Worm (Caenorhabditis elegans) whole organism, late embryonic: ENCODE measurements around the gene sqt-3.

Experiments
- C08G9.2 ChIP-seq: sonication (generic microtip); optimal IDR thresholded peaks from 2 replicates; lab custom pipeline; 2016; ENCODE audit warnings: mild to moderate bottlenecking, missing genetic modification characterization, moderate library complexity, missing compliant biosample characterization
- C38D4.7 ChIP-seq: fragments of 200-800 bp; sonication (Bioruptor generic); optimal IDR thresholded peaks from 2 replicates; lab custom pipeline; 2018; ENCODE audit warnings: mild to moderate bottlenecking, missing genetic modification characterization, moderate library complexity, missing compliant biosample characterization
- F13H6.1 ChIP-seq: sonication (generic microtip); optimal IDR thresholded peaks from 2 replicates; lab custom pipeline; 2016; ENCODE audit warnings: missing genetic modification characterization, missing compliant biosample characterization
- K02D7.2 ChIP-seq: sonication (generic microtip); optimal IDR thresholded peaks from 2 replicates; lab custom pipeline; 2017; ENCODE audit warnings: mild to moderate bottlenecking, missing genetic modification characterization, missing compliant biosample characterization
- K09A11.1 ChIP-seq: sonication (generic microtip); optimal IDR thresholded peaks from 2 replicates; lab custom pipeline; 2017; ENCODE audit warnings: antibody characterized with exemption, mild to moderate bottlenecking, missing genetic modification characterization, missing compliant biosample characterization; ENCODE audit not compliant: insufficient read depth
- T23F11.4 ChIP-seq: fragments of 200-800 bp; sonication (Bioruptor generic); optimal IDR thresholded peaks from 2 replicates; lab custom pipeline; 2018; ENCODE audit warnings: mild to moderate bottlenecking, missing genetic modification characterization, missing compliant biosample characterization
- Y22D7AL.16 ChIP-seq: sonication (generic microtip); optimal IDR thresholded peaks from 2 replicates; lab custom pipeline; 2016; ENCODE audit warnings: missing genetic modification characterization, missing compliant biosample characterization
- ceh-19 ChIP-seq: fragments of 200-800 bp; sonication (Bioruptor generic); optimal IDR thresholded peaks from 2 replicates; lab custom pipeline; 2018; ENCODE audit warnings: mild to moderate bottlenecking, missing genetic modification characterization, missing compliant biosample characterization
- ceh-22 ChIP-seq: sonication (generic microtip); optimal IDR thresholded peaks from 2 replicates; lab custom pipeline; 2017; ENCODE audit warnings: missing biosample characterization, missing genetic modification characterization
- ceh-24 ChIP-seq: sonication (generic microtip); optimal IDR thresholded peaks from 2 replicates; lab custom pipeline; 2016; ENCODE audit warnings: mild to moderate bottlenecking, missing genetic modification characterization, missing compliant biosample characterization
- ceh-31 ChIP-seq: sonication (generic microtip); optimal IDR thresholded peaks from 2 replicates; lab custom pipeline; 2016; ENCODE audit warnings: missing genetic modification characterization, missing compliant biosample characterization
- ceh-34 ChIP-seq: sonication (generic microtip); optimal IDR thresholded peaks from 2 replicates; lab custom pipeline; 2016; ENCODE audit warnings: mild to moderate bottlenecking, missing genetic modification characterization, missing compliant biosample characterization
- ceh-48 ChIP-seq: sonication (generic microtip); optimal IDR thresholded peaks from 2 replicates; lab custom pipeline; 2016; ENCODE audit warnings: missing genetic modification characterization, inconsistent platforms, missing compliant biosample characterization
- ceh-6 ChIP-seq: fragments of 200-800 bp; sonication (Bioruptor generic); optimal IDR thresholded peaks from 2 replicates; lab custom pipeline; 2018; ENCODE audit warnings: mild to moderate bottlenecking, missing genetic modification characterization, missing compliant biosample characterization
- ceh-9 ChIP-seq: sonication (generic microtip); optimal IDR thresholded peaks from 2 replicates; lab custom pipeline; 2016; ENCODE audit warnings: mild to moderate bottlenecking, missing genetic modification characterization, inconsistent platforms, missing compliant biosample characterization
- dmd-4 ChIP-seq: sonication (generic microtip); optimal IDR thresholded peaks from 2 replicates; lab custom pipeline; 2016; ENCODE audit warnings: borderline replicate concordance, missing genetic modification characterization, missing compliant biosample characterization
- dve-1 ChIP-seq: sonication (generic microtip); optimal IDR thresholded peaks from 2 replicates; lab custom pipeline; 2017; ENCODE audit warnings: antibody characterized with exemption, mild to moderate bottlenecking, missing genetic modification characterization, missing compliant biosample characterization
- elt-2 ChIP-seq: sonication (generic microtip); optimal IDR thresholded peaks from 2 replicates; lab custom pipeline; 2016; ENCODE audit warnings: missing genetic modification reagents, missing genetic modification characterization, missing compliant biosample characterization
- ets-4 ChIP-seq: sonication (generic microtip); optimal IDR thresholded peaks from 2 replicates; lab custom pipeline; 2016; ENCODE audit warnings: missing genetic modification characterization, missing compliant biosample characterization
- eyg-1 ChIP-seq: sonication (generic microtip); optimal IDR thresholded peaks from 2 replicates; lab custom pipeline; 2016; ENCODE audit warnings: missing genotype, missing genetic modification characterization, missing compliant biosample characterization
- fax-1 ChIP-seq: sonication (generic microtip); optimal IDR thresholded peaks from 2 replicates; lab custom pipeline; 2016; ENCODE audit warnings: missing genotype, missing genetic modification characterization, missing compliant biosample characterization
- fkh-10 ChIP-seq: fragments of 150-350 bp; optimal IDR thresholded peaks from 2 replicates; lab custom pipeline; 2014; ENCODE audit warnings: missing biosample characterization, missing genetic modification reagents, missing genetic modification characterization
- fkh-6 ChIP-seq: sonication (generic microtip); optimal IDR thresholded peaks from 2 replicates; lab custom pipeline; 2016; ENCODE audit warnings: missing genetic modification characterization, missing compliant biosample characterization
- gmeb-2 ChIP-seq: sonication (generic microtip); optimal IDR thresholded peaks from 2 replicates; lab custom pipeline; 2016; ENCODE audit warnings: missing genetic modification characterization, inconsistent platforms, missing compliant biosample characterization
- hlh-13 ChIP-seq: fragments of 200-800 bp; sonication (Bioruptor generic); optimal IDR thresholded peaks from 2 replicates; lab custom pipeline; 2018; ENCODE audit warnings: mild to moderate bottlenecking, missing genetic modification characterization, missing compliant biosample characterization
- hlh-30 ChIP-seq: sonication (generic microtip); optimal IDR thresholded peaks from 2 replicates; lab custom pipeline; 2017; ENCODE audit warnings: antibody characterized with exemption, missing genetic modification characterization, missing compliant biosample characterization; ENCODE audit not compliant: insufficient read depth
- hlh-6 ChIP-seq: sonication (generic microtip); optimal IDR thresholded peaks from 2 replicates; lab custom pipeline; 2016; ENCODE audit warnings: missing genotype, missing genetic modification characterization, missing compliant biosample characterization
- lim-6 ChIP-seq: sonication (generic microtip); optimal IDR thresholded peaks from 2 replicates; lab custom pipeline; 2016; ENCODE audit warnings: missing genetic modification characterization, missing compliant biosample characterization
- lin-11 ChIP-seq: fragments of 200-800 bp; sonication (Bioruptor generic); optimal IDR thresholded peaks from 2 replicates; lab custom pipeline; 2018; ENCODE audit warnings: mild to moderate bottlenecking, missing genetic modification characterization, missing compliant biosample characterization
- madf-2 ChIP-seq: sonication (generic microtip); optimal IDR thresholded peaks from 2 replicates; lab custom pipeline; 2017; ENCODE audit warnings: missing genetic modification characterization, missing compliant biosample characterization
- nhr-11 ChIP-seq: fragments of 150-350 bp; optimal IDR thresholded peaks from 2 replicates; lab custom pipeline; 2014; ENCODE audit warnings: missing biosample characterization, missing genetic modification characterization
- nhr-232 ChIP-seq: sonication (generic microtip); optimal IDR thresholded peaks from 2 replicates; lab custom pipeline; 2016; ENCODE audit warnings: missing genetic modification characterization, missing compliant biosample characterization
- npax-4 ChIP-seq: sonication (generic microtip); optimal IDR thresholded peaks from 2 replicates; lab custom pipeline; 2016; ENCODE audit warnings: missing genetic modification characterization, missing compliant biosample characterization
- odd-2 ChIP-seq: sonication (generic microtip); optimal IDR thresholded peaks from 2 replicates; lab custom pipeline; 2017; ENCODE audit warnings: antibody characterized with exemption, mild to moderate bottlenecking, missing genetic modification characterization, missing compliant biosample characterization
- pag-3 ChIP-seq: sonication (generic microtip); optimal IDR thresholded peaks from 2 replicates; lab custom pipeline; 2016; ENCODE audit warnings: missing compliant biosample characterization, missing genetic modification characterization, borderline replicate concordance
- pat-9 ChIP-seq: fragments of 200-800 bp; sonication (Bioruptor generic); optimal IDR thresholded peaks from 2 replicates; lab custom pipeline; 2018; ENCODE audit warnings: mild to moderate bottlenecking, missing genetic modification characterization, moderate library complexity, missing compliant biosample characterization
- pha-2 ChIP-seq: sonication (generic microtip); optimal IDR thresholded peaks from 2 replicates; lab custom pipeline; 2017; ENCODE audit warnings: mild to moderate bottlenecking, missing genetic modification characterization, missing compliant biosample characterization
- pqm-1 ChIP-seq: sonication (generic microtip); optimal IDR thresholded peaks from 2 replicates; lab custom pipeline; 2016; ENCODE audit warnings: missing genetic modification characterization, missing compliant biosample characterization
- pros-1 ChIP-seq: fragments of 150-350 bp; optimal IDR thresholded peaks from 2 replicates; lab custom pipeline; 2014; ENCODE audit warnings: missing biosample characterization, missing genetic modification reagents, missing genetic modification characterization
- rnt-1 ChIP-seq: sonication (generic microtip); optimal IDR thresholded peaks from 2 replicates; lab custom pipeline; 2016; ENCODE audit warnings: missing genetic modification characterization, missing compliant biosample characterization
- sox-2 ChIP-seq: fragments of 200-800 bp; sonication (Bioruptor generic); IDR thresholded peaks from 2 replicates; pipeline ENCODE4 v1.3.6; 2022; ENCODE audit warnings: missing genetic modification reagents, missing genetic modification characterization, missing compliant biosample characterization
- syd-9 ChIP-seq: sonication (generic microtip); optimal IDR thresholded peaks from 2 replicates; lab custom pipeline; 2016; ENCODE audit warnings: mild to moderate bottlenecking, missing genetic modification characterization, moderate library complexity, missing compliant biosample characterization
- tbx-2 ChIP-seq: sonication (generic microtip); optimal IDR thresholded peaks from 2 replicates; lab custom pipeline; 2016; ENCODE audit warnings: missing genetic modification characterization, missing compliant biosample characterization
- tbx-7 ChIP-seq: sonication (generic microtip); optimal IDR thresholded peaks from 2 replicates; lab custom pipeline; 2016; ENCODE audit warnings: missing genotype, missing genetic modification characterization, missing compliant biosample characterization
- unc-42 ChIP-seq: sonication (generic microtip); optimal IDR thresholded peaks from 2 replicates; lab custom pipeline; 2016; ENCODE audit warnings: missing genotype, missing genetic modification characterization, missing compliant biosample characterization
- unc-55 ChIP-seq: sonication (generic microtip); optimal IDR thresholded peaks from 2 replicates; lab custom pipeline; 2017; ENCODE audit warnings: missing biosample characterization, missing genetic modification reagents, missing genetic modification characterization
- unc-86 ChIP-seq: sonication (generic microtip); optimal IDR thresholded peaks from 2 replicates; lab custom pipeline; 2016; ENCODE audit warnings: missing genetic modification characterization, missing compliant biosample characterization
- zip-5 ChIP-seq: sonication (generic microtip); optimal IDR thresholded peaks from 2 replicates; lab custom pipeline; 2016; ENCODE audit warnings: missing genetic modification characterization, missing compliant biosample characterization

Gene sqt-3

ce11 chrV:12352445-12352844 lies at the start of gene sqt-3:
sqt-3 (plus strand) TSS chrV:12352745.
- TF ChIP-seq unc-86 (tag; lab: Kevin White, UChicago) (no peak), ceh-9 (tag; lab: Kevin White, UChicago) (no peak), C08G9.2 (tag; lab: Kevin White, UChicago) (no peak), pros-1 (tag; lab: Kevin White, UChicago) (no peak), pat-9 (tag; lab: Kevin White, UChicago) (no peak), pag-3 (tag; lab: Kevin White, UChicago) (no peak), hlh-13 (GFP tag; lab: Kevin White, UChicago) (no peak), elt-2 (tag; lab: Kevin White, UChicago) (no peak), lim-6 (tag; lab: Kevin White, UChicago) (no peak), sox-2 (GFP tag; lab: Robert Waterston, UW) (no peak), ceh-24 (no peak), zip-5 (tag; lab: Kevin White, UChicago) (no peak), tbx-2 (tag; lab: Kevin White, UChicago) (no peak)

ce11 chrV:12303453-12304077 lies 49.0 kb upstream of the sqt-3 start:
- TF ChIP-seq K02D7.2 (tag; lab: Kevin White, UChicago) (peak; percentile 100), zip-5 (tag; lab: Kevin White, UChicago) (peak; percentile 98), Y22D7AL.16 (peak; percentile 99), unc-42 (tag; lab: Kevin White, UChicago) (peak; percentile 95), dve-1 (tag; lab: Kevin White, UChicago) (peak; percentile 99), unc-86 (tag; lab: Kevin White, UChicago) (peak; percentile 100), ceh-19 (GFP tag; lab: Kevin White, UChicago) (peak; percentile 100), hlh-6 (tag; lab: Kevin White, UChicago) (peak; percentile 100), nhr-11 (no peak), pha-2 (peak; percentile 98), tbx-7 (tag; lab: Kevin White, UChicago) (peak; percentile 95), tbx-2 (tag; lab: Kevin White, UChicago) (peak; percentile 99), ceh-48 (peak; percentile 100), K09A11.1 (tag; lab: Kevin White, UChicago) (peak; percentile 98), gmeb-2 (peak; percentile 100), pros-1 (tag; lab: Kevin White, UChicago) (peak; percentile 99), unc-55 (GFP tag; lab: Kevin White, UChicago) (peak; percentile 30), syd-9 (tag; lab: Kevin White, UChicago) (peak; percentile 99), ceh-31 (peak; percentile 98), nhr-232 (tag; lab: Kevin White, UChicago) (peak; percentile 100), fkh-10 (GFP tag; lab: Kevin White, UChicago) (peak; percentile 97), eyg-1 (tag; lab: Kevin White, UChicago) (peak; percentile 100), pat-9 (tag; lab: Kevin White, UChicago) (peak; percentile 100), madf-2 (tag; lab: Kevin White, UChicago) (peak; percentile 99), ceh-24 (peak; percentile 99), hlh-30 (tag; lab: Kevin White, UChicago) (peak; percentile 92), ets-4 (tag; lab: Kevin White, UChicago) (peak; percentile 98), ceh-6 (GFP tag; lab: Kevin White, UChicago) (peak; percentile 100), pqm-1 (peak; percentile 99), dmd-4 (peak; percentile 99), rnt-1 (tag; lab: Kevin White, UChicago) (peak; percentile 99), npax-4 (tag; lab: Kevin White, UChicago) (peak; percentile 99), ceh-22 (peak; percentile 94), fax-1 (tag; lab: Kevin White, UChicago) (peak; percentile 99), lin-11 (tag; lab: Kevin White, UChicago) (peak; percentile 98), T23F11.4 (peak; percentile 100), C08G9.2 (tag; lab: Kevin White, UChicago) (peak; percentile 98), odd-2 (tag; lab: Kevin White, UChicago) (peak; percentile 94), fkh-6 (tag; lab: Kevin White, UChicago) (peak; percentile 99), ceh-34 (tag; lab: Kevin White, UChicago) (peak; percentile 100), F13H6.1 (peak; percentile 99), C38D4.7 (peak; percentile 98), elt-2 (tag; lab: Kevin White, UChicago) (peak; percentile 100)
